Fruit fly (Drosophila melanogaster) whole organism, pupa: ENCODE results near the gene CG43336.

Experiments
- CG10348 ChIP-seq: fragments of 200-800 bp; sonication (Bioruptor generic); IDR thresholded peaks from 2 replicates; pipeline ENCODE4 v1.3.6; 2022; ENCODE audit warnings: missing biosample characterization, missing genetic modification characterization
- CG13204 ChIP-seq: fragments of 200-800 bp; sonication (Bioruptor generic); optimal IDR thresholded peaks from 2 replicates; lab custom pipeline; 2018; ENCODE audit warnings: missing biosample characterization, mild to moderate bottlenecking, missing genetic modification characterization, moderate library complexity
- CG14655 ChIP-seq: fragments of 200-800 bp; sonication (Bioruptor generic); optimal IDR thresholded peaks from 3 replicates; lab custom pipeline; 2017; ENCODE audit warnings: mild to moderate bottlenecking, missing biosample characterization, missing genetic modification reagents, missing genetic modification characterization
- CG17806 ChIP-seq: fragments of 200-800 bp; sonication (Bioruptor generic); optimal IDR thresholded peaks from 2 replicates; lab custom pipeline; 2018; ENCODE audit warnings: missing biosample characterization, mild to moderate bottlenecking, missing genetic modification characterization, moderate library complexity
- CG34367 ChIP-seq: fragments of 200-800 bp; sonication (Bioruptor generic); optimal IDR thresholded peaks from 2 replicates; lab custom pipeline; 2018; ENCODE audit warnings: missing biosample characterization, mild to moderate bottlenecking, missing genetic modification characterization
- CG9948 ChIP-seq: fragments of 200-800 bp; sonication (Bioruptor generic); optimal IDR thresholded peaks from 2 replicates; lab custom pipeline; 2018; ENCODE audit warnings: missing biosample characterization, mild to moderate bottlenecking, missing genetic modification characterization, moderate library complexity
- EcR ChIP-seq: fragments of 200-800 bp; sonication (Bioruptor generic); optimal IDR thresholded peaks from 3 replicates; lab custom pipeline; 2019; ENCODE audit warnings: missing biosample characterization, missing genetic modification characterization, mild to moderate bottlenecking, moderate library complexity, missing genetic modification reagents
- fd96Ca ChIP-seq: fragments of 200-800 bp; sonication (Bioruptor generic); IDR thresholded peaks from 3 replicates; pipeline ENCODE4 v1.3.6; 2022; ENCODE audit warnings: missing biosample characterization, missing genetic modification characterization
- gl ChIP-seq: fragments of 200-800 bp; sonication (Bioruptor generic); optimal IDR thresholded peaks from 2 replicates; lab custom pipeline; 2018; ENCODE audit warnings: missing biosample characterization, mild to moderate bottlenecking, missing genetic modification characterization

dm6 chr3R:15646899-15647443 lies 10.0 kb downstream of the CG43336 start:
- TF ChIP-seq EcR (no peak), fd96Ca (GFP tag; lab: Robert Waterston, UW) (no peak), CG34367 (tag; lab: Kevin White, UChicago) (no peak), gl (tag; lab: Kevin White, UChicago) (no peak), CG9948 (no peak), CG10348 (GFP tag; lab: Robert Waterston, UW) (no peak), CG13204 (GFP tag; lab: Kevin White, UChicago) (no peak), CG17806 (tag; lab: Kevin White, UChicago) (no peak), CG14655 (GFP tag; lab: Kevin White, UChicago) (no peak)
